Fruit fly (Drosophila melanogaster) S2 (cell line): ENCODE results near the gene Rab9.

ENCODE experiments used
- CG8478 ChIP-seq: fragments of >200 bp; optimal IDR thresholded peaks from 2 replicates; lab custom pipeline; 2018
- CTCF ChIP-seq, 2 experiments: fragments of >200 bp; optimal IDR thresholded peaks; 2 replicates each; lab custom pipeline; 2018

DNA sequence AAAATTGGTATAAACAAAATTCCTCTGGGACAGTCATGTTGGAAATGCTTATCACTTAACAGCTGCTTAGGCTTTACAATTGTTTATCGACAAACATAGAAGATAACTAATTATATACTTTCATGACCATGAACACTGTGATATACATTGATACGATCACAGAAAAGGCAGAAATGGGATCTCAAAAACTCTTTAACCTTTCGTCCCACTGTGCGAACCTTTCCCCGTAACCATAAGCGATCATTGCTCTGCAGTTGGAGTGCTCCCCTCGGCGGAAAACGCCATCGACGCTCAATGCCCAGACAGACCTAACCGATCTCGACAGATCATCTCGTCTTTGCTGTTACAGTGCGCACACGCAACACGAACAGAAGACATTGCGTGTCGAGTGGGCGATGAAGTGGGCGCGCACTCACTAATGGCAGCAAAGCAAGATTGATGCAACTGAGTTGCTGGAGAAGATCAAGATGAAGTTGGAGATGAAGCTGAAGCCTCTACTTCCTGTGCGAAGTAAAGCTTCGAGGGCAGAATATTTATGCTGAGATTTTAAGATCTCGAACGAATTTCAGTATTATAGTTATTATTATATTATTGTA, 8.0 kb upstream of the Rab9 start:
- TF ChIP-seq CG8478: no peak
- no peak for TF ChIP-seq CTCF (optimal IDR thresholded peaks at IDR 0.05; lab: Kevin White, UChicago)
